Worm (Caenorhabditis elegans): Measurements from ENCODE around the gene odr-4.

DNA sequence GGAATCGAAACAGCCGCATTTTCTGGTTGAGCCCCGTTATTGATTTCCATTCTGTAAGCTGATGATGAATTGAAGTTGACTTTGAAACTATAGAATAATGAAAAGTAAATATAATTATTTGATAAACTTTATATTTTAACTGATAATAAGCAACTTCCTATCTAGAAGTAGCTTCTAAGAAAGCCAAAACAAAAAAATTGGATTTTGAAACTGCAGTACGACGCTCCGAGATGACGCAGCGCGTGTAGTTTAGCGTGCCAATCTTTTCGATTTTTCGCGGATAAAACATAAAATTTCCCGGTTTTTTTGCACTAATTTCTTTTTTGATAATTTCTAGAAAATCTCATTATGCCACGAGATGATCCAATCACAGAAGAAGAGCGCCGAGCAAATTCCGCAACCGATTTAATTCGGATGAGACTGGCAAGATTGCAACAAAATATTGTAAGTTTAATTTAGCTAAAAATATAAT, 8.4 kb upstream of the odr-4 start, which contains the start of the genes bath-41 and F37A4.2:
- no peak for TF ChIP-seq nhr-76 (tag; optimal IDR thresholded peaks at IDR 0.05)
- no peak for TF ChIP-seq nhr-12 (tag; optimal IDR thresholded peaks at IDR 0.05)
- TF ChIP-seq fkh-8 (tag; optimal IDR thresholded peaks at IDR 0.05) = no peak
- TF ChIP-seq skn-1 (tag; optimal IDR thresholded peaks at IDR 0.05) = no peak
- no peak for TF ChIP-seq F16B12.6 (tag; optimal IDR thresholded peaks at IDR 0.05)
- TF ChIP-seq egl-27 (tag; optimal IDR thresholded peaks at IDR 0.05) = no peak
- no peak for TF ChIP-seq hlh-4 (tag; optimal IDR thresholded peaks at IDR 0.05)
- TF ChIP-seq lin-35 (GFP tag; optimal IDR thresholded peaks at IDR 0.05) = peak in 1 of 2 experiments; percentile 48
- no peak for TF ChIP-seq ceh-8 (GFP tag; optimal IDR thresholded peaks at IDR 0.05)
- TF ChIP-seq hpl-2 (GFP tag; optimal IDR thresholded peaks at IDR 0.05) = no peak
- no peak for TF ChIP-seq ztf-11 (tag; optimal IDR thresholded peaks at IDR 0.05)
- peak; percentile 9 for TF ChIP-seq blmp-1 (tag; optimal IDR thresholded peaks at IDR 0.05)
- no peak for TF ChIP-seq jun-1 (tag; optimal IDR thresholded peaks at IDR 0.05)
